Worm (Caenorhabditis elegans) whole organism, mixed stage, embryonic: ENCODE measurements around the gene scl-8.

ENCODE experiments used
- M03D4.4 ChIP-seq: sonication (generic microtip); optimal IDR thresholded peaks from 2 replicates; lab custom pipeline; 2017; ENCODE audit warnings: mild to moderate bottlenecking, missing genetic modification characterization, missing compliant biosample characterization
- bed-3 ChIP-seq: fragments of 200-800 bp; sonication (Bioruptor generic); optimal IDR thresholded peaks from 3 replicates; lab custom pipeline; 2018; ENCODE audit warnings: mild to moderate bottlenecking, missing genetic modification characterization, moderate library complexity, missing compliant biosample characterization
- ceh-39 ChIP-seq: fragments of 150-350 bp; optimal IDR thresholded peaks from 2 replicates; lab custom pipeline; 2014; ENCODE audit warnings: missing biosample characterization, missing genetic modification characterization
- ceh-43 ChIP-seq: fragments of 200-800 bp; sonication (Bioruptor generic); optimal IDR thresholded peaks from 2 replicates; lab custom pipeline; 2018; ENCODE audit warnings: mild to moderate bottlenecking, missing genetic modification characterization, moderate library complexity, missing compliant biosample characterization
- ces-1 ChIP-seq: fragments of 150-350 bp; optimal IDR thresholded peaks from 2 replicates; lab custom pipeline; 2014; ENCODE audit warnings: missing biosample characterization, missing genetic modification reagents, missing genetic modification characterization
- cnd-1 ChIP-seq: fragments of 200-800 bp; sonication (Bioruptor generic); optimal IDR thresholded peaks from 2 replicates; lab custom pipeline; 2018; ENCODE audit warnings: mild to moderate bottlenecking, missing genetic modification characterization, missing compliant biosample characterization
- drap-1 ChIP-seq: fragments of 200-800 bp; sonication (Bioruptor generic); optimal IDR thresholded peaks from 3 replicates; lab custom pipeline; 2018; ENCODE audit warnings: mild to moderate bottlenecking, missing genetic modification characterization, missing compliant biosample characterization
- elt-3 ChIP-seq: fragments of 150-350 bp; optimal IDR thresholded peaks from 2 replicates; lab custom pipeline; 2014; ENCODE audit warnings: missing biosample characterization, missing genetic modification characterization
- flh-1 ChIP-seq: fragments of 200-800 bp; sonication (Bioruptor generic); optimal IDR thresholded peaks from 2 replicates; lab custom pipeline; 2018; ENCODE audit warnings: mild to moderate bottlenecking, missing genetic modification characterization, moderate library complexity, missing compliant biosample characterization
- ham-2 ChIP-seq: fragments of 200-800 bp; sonication (Bioruptor generic); optimal IDR thresholded peaks from 2 replicates; lab custom pipeline; 2018; ENCODE audit warnings: mild to moderate bottlenecking, missing genetic modification characterization, missing compliant biosample characterization
- lsy-2 ChIP-seq: fragments of 150-350 bp; optimal IDR thresholded peaks from 2 replicates; lab custom pipeline; 2014; ENCODE audit warnings: missing biosample characterization, missing genetic modification characterization
- mab-5 ChIP-seq: fragments of 150-350 bp; optimal IDR thresholded peaks from 2 replicates; lab custom pipeline; 2014; ENCODE audit warnings: missing biosample characterization, missing genetic modification characterization
- mep-1 ChIP-seq: fragments of 150-350 bp; optimal IDR thresholded peaks from 2 replicates; lab custom pipeline; 2017; ENCODE audit warnings: missing biosample characterization, missing genetic modification reagents, missing genetic modification characterization, inconsistent platforms
- mls-2 ChIP-seq: sonication (generic microtip); optimal IDR thresholded peaks from 2 replicates; lab custom pipeline; 2016; ENCODE audit warnings: mild to moderate bottlenecking, missing genetic modification characterization, moderate library complexity, missing compliant biosample characterization
- nhr-12 ChIP-seq: fragments of 150-350 bp; optimal IDR thresholded peaks from 2 replicates; lab custom pipeline; 2014; ENCODE audit warnings: missing biosample characterization, missing genetic modification characterization
- nhr-2 ChIP-seq: fragments of 150-350 bp; optimal IDR thresholded peaks from 2 replicates; lab custom pipeline; 2014; ENCODE audit warnings: missing biosample characterization, missing genetic modification characterization
- nhr-28 ChIP-seq: fragments of 150-350 bp; optimal IDR thresholded peaks from 2 replicates; lab custom pipeline; 2014; ENCODE audit warnings: missing biosample characterization, missing genetic modification characterization
- nhr-76 ChIP-seq: sonication (generic microtip); optimal IDR thresholded peaks from 2 replicates; lab custom pipeline; 2017; ENCODE audit warnings: missing biosample characterization, missing genetic modification characterization
- pha-4 ChIP-seq: fragments of 150-350 bp; optimal IDR thresholded peaks from 2 replicates; lab custom pipeline; 2018; ENCODE audit warnings: missing biosample characterization, missing genetic modification reagents, missing genetic modification characterization
- snpc-4 ChIP-seq: fragments of 150-350 bp; optimal IDR thresholded peaks from 2 replicates; lab custom pipeline; 2014; ENCODE audit warnings: missing biosample characterization, missing genetic modification characterization
- sptf-1 ChIP-seq: sonication (generic microtip); optimal IDR thresholded peaks from 2 replicates; lab custom pipeline; 2017; ENCODE audit warnings: mild to moderate bottlenecking, missing genetic modification characterization, moderate library complexity, missing compliant biosample characterization
- unc-120 ChIP-seq: sonication (generic microtip); optimal IDR thresholded peaks from 2 replicates; lab custom pipeline; 2017; ENCODE audit warnings: missing genetic modification characterization, missing compliant biosample characterization; ENCODE audit not compliant: poor library complexity, severe bottlenecking
- unc-39 ChIP-seq: fragments of 150-350 bp; optimal IDR thresholded peaks from 2 replicates; lab custom pipeline; 2014; ENCODE audit warnings: missing biosample characterization, missing genetic modification characterization
- unc-62 ChIP-seq: fragments of 150-350 bp; optimal IDR thresholded peaks from 2 replicates; lab custom pipeline; 2014; ENCODE audit warnings: missing biosample characterization, missing genetic modification reagents, missing genetic modification characterization
- ztf-11 ChIP-seq: fragments of 150-350 bp; optimal IDR thresholded peaks from 2 replicates; lab custom pipeline; 2014; ENCODE audit warnings: missing biosample characterization, missing genetic modification characterization

The scl-8 gene

ce11 chrIV:13071445-13071844 is at the start of gene scl-8:
scl-8 (plus strand) TSS chrIV:13071745.
- TF ChIP-seq flh-1 (no peak), snpc-4 (no peak), lsy-2 (tag; lab: Kevin White, UChicago) (no peak), ceh-39 (tag; lab: Kevin White, UChicago) (no peak), nhr-2 (tag; lab: Kevin White, UChicago) (no peak), ztf-11 (no peak), nhr-76 (tag; lab: Kevin White, UChicago) (no peak), nhr-28 (tag; lab: Kevin White, UChicago) (no peak), unc-62 (no peak), cnd-1 (tag; lab: Kevin White, UChicago) (no peak)
- TF ChIP-seq, all 35 proteins: peak for 0

- peak; percentile 31 for TF ChIP-seq unc-120 (tag; lab: Kevin White, UChicago)
- TF ChIP-seq bed-3 (GFP tag; lab: Kevin White, UChicago) = no peak
- no peak for TF ChIP-seq unc-62
- TF ChIP-seq pha-4 (tag; lab: Kevin White, UChicago) = peak; percentile 8
- TF ChIP-seq elt-3 (tag; lab: Kevin White, UChicago) = no peak
- TF ChIP-seq sptf-1 = peak; percentile 51
- TF ChIP-seq nhr-76 (tag; lab: Kevin White, UChicago) = no peak
- TF ChIP-seq drap-1 (GFP tag; lab: Kevin White, UChicago) = peak; percentile 27
- no peak for TF ChIP-seq ces-1
Measured at ce11 chrIV:13022892-13023291, 48.7 kb upstream of the scl-8 start.

ce11 chrIV:13025853-13026343 is 45.6 kb upstream of the scl-8 start:
- TF ChIP-seq mab-5 (no peak), ceh-43 (GFP tag; lab: Kevin White, UChicago) (no peak), M03D4.4 (tag; lab: Kevin White, UChicago) (peak; percentile 35), sptf-1 (peak; percentile 47), ces-1 (peak; percentile 89)

- TF ChIP-seq flh-1 (no peak), elt-3 (tag; lab: Kevin White, UChicago) (no peak), ceh-43 (GFP tag; lab: Kevin White, UChicago) (no peak), mab-5 (no peak), unc-62 (no peak), nhr-76 (tag; lab: Kevin White, UChicago) (no peak), mep-1 (tag; lab: Kevin White, UChicago) (no peak), unc-120 (tag; lab: Kevin White, UChicago) (no peak)
Measured at ce11 chrIV:13026762-13027161, 44.8 kb upstream of the scl-8 start.

- TF ChIP-seq unc-39 (tag; lab: Kevin White, UChicago) = no peak
- TF ChIP-seq mls-2 = peak; percentile 62
- TF ChIP-seq unc-62 = peak; percentile 10
- no peak for TF ChIP-seq elt-3 (tag; lab: Kevin White, UChicago)
- peak; percentile 75 for TF ChIP-seq ces-1
Measured at ce11 chrIV:13027801-13028641, 43.5 kb upstream of the scl-8 start.

- TF ChIP-seq ham-2 (peak; percentile 2), nhr-12 (tag; lab: Kevin White, UChicago) (no peak), nhr-76 (tag; lab: Kevin White, UChicago) (no peak), unc-39 (tag; lab: Kevin White, UChicago) (peak; percentile 93)
Measured at ce11 chrIV:13028746-13029673, 42.5 kb upstream of the scl-8 start.
